Fruit fly (Drosophila melanogaster) whole organism, embryonic: ENCODE data around the gene IM33.
A peak's percentile ranks its signal among the peaks of the same experiment; 100 is the strongest.

ENCODE experiments used
- Antp ChIP-seq: fragments of 200-800 bp; sonication (Bioruptor generic); optimal IDR thresholded peaks from 3 replicates; lab custom pipeline; 2016; ENCODE audit warnings: missing biosample characterization, missing genetic modification characterization
- Asciz ChIP-seq: fragments of 200-800 bp; sonication (Bioruptor generic); optimal IDR thresholded peaks from 2 replicates; lab custom pipeline; 2017; ENCODE audit warnings: missing biosample characterization, mild to moderate bottlenecking, missing genetic modification characterization, missing genetic modification reagents
- Atf6 ChIP-seq: fragments of 200-800 bp; sonication (Bioruptor generic); IDR thresholded peaks from 2 replicates; pipeline ENCODE4 v1.3.6; 2022; ENCODE audit warnings: missing biosample characterization, missing genetic modification characterization
- CG10267 ChIP-seq: fragments of 200-800 bp; sonication (Bioruptor generic); optimal IDR thresholded peaks from 2 replicates; lab custom pipeline; 2018; ENCODE audit warnings: missing biosample characterization, mild to moderate bottlenecking, missing genetic modification characterization, moderate library complexity
- CG10543 ChIP-seq: fragments of 200-800 bp; sonication (Bioruptor generic); optimal IDR thresholded peaks from 3 replicates; lab custom pipeline; 2017; ENCODE audit warnings: missing biosample characterization, mild to moderate bottlenecking, missing genetic modification characterization, moderate library complexity
- CG11723 ChIP-seq: fragments of 200-800 bp; sonication (Bioruptor generic); optimal IDR thresholded peaks from 2 replicates; lab custom pipeline; 2017; ENCODE audit warnings: missing biosample characterization, mild to moderate bottlenecking, missing genetic modification characterization
- CG12104 ChIP-seq: fragments of 200-800 bp; sonication (Bioruptor generic); optimal IDR thresholded peaks from 3 replicates; lab custom pipeline; 2016; ENCODE audit warnings: missing biosample characterization, missing genetic modification characterization
- CG14965 ChIP-seq: fragments of 200-800 bp; sonication (Bioruptor generic); optimal IDR thresholded peaks from 2 replicates; lab custom pipeline; 2016; ENCODE audit warnings: missing biosample characterization, missing genetic modification characterization, borderline replicate concordance
- CG15696 ChIP-seq: fragments of 200-800 bp; sonication (Bioruptor generic); optimal IDR thresholded peaks from 2 replicates; lab custom pipeline; 2019; ENCODE audit warnings: missing biosample characterization, mild to moderate bottlenecking, missing genetic modification characterization, moderate library complexity
- CG1602 ChIP-seq: fragments of 200-800 bp; sonication (Bioruptor generic); optimal IDR thresholded peaks from 3 replicates; lab custom pipeline; 2016; ENCODE audit warnings: missing biosample characterization, missing genetic modification characterization
- CG17361 ChIP-seq: fragments of 200-800 bp; sonication (Bioruptor generic); IDR thresholded peaks from 3 replicates; pipeline ENCODE4 v1.3.6; 2022; ENCODE audit warnings: missing biosample characterization, missing genetic modification characterization
- CG17829 ChIP-seq: fragments of 200-800 bp; optimal IDR thresholded peaks from 2 replicates; lab custom pipeline; 2019; ENCODE audit warnings: missing biosample characterization, mild to moderate bottlenecking, missing genetic modification characterization, moderate library complexity
- CG1792 ChIP-seq: fragments of 200-800 bp; sonication (Bioruptor generic); optimal IDR thresholded peaks from 2 replicates; lab custom pipeline; 2016; ENCODE audit warnings: missing biosample characterization, missing genetic modification characterization
- CG18599 ChIP-seq: fragments of 200-800 bp; sonication (Bioruptor generic); optimal IDR thresholded peaks from 3 replicates; lab custom pipeline; 2017; ENCODE audit warnings: missing biosample characterization, missing genetic modification characterization, mild to moderate bottlenecking, moderate library complexity, missing genetic modification reagents
- CG34376 ChIP-seq: fragments of 200-800 bp; sonication (Bioruptor generic); optimal IDR thresholded peaks from 2 replicates; lab custom pipeline; 2018; ENCODE audit warnings: missing biosample characterization, mild to moderate bottlenecking, missing genetic modification characterization
- CG4424 ChIP-seq: fragments of 200-800 bp; sonication (Bioruptor generic); optimal IDR thresholded peaks from 3 replicates; lab custom pipeline; 2016; ENCODE audit warnings: missing biosample characterization, missing genetic modification characterization
- CG6254 ChIP-seq: fragments of 200-800 bp; sonication (Bioruptor generic); optimal IDR thresholded peaks from 3 replicates; lab custom pipeline; 2017; ENCODE audit warnings: mild to moderate bottlenecking, missing biosample characterization, missing genetic modification reagents, missing genetic modification characterization
- CG6683 ChIP-seq: fragments of 200-800 bp; sonication (Bioruptor generic); optimal IDR thresholded peaks from 2 replicates; lab custom pipeline; 2017; ENCODE audit warnings: missing biosample characterization, mild to moderate bottlenecking, missing genetic modification characterization, missing genetic modification reagents
- CG8290 ChIP-seq, 3 experiments: fragments of 200-800 bp; sonication (Bioruptor generic); optimal IDR thresholded peaks; 2 replicates each; lab custom pipeline; 2016 to 2019; ENCODE audit warnings: missing biosample characterization in 3 of 3, missing genetic modification characterization in 3 of 3, mild to moderate bottlenecking in 2 of 3, moderate library complexity in 1 of 3
- CG8478 ChIP-seq: fragments of >200 bp; optimal IDR thresholded peaks from 2 replicates; lab custom pipeline; 2018
- CG9797 ChIP-seq: fragments of 200-800 bp; sonication (Bioruptor generic); optimal IDR thresholded peaks from 3 replicates; lab custom pipeline; 2018; ENCODE audit warnings: missing biosample characterization, mild to moderate bottlenecking, missing genetic modification characterization
- Deaf1 ChIP-seq: fragments of 200-800 bp; optimal IDR thresholded peaks from 3 replicates; lab custom pipeline; 2019; ENCODE audit warnings: missing biosample characterization, mild to moderate bottlenecking, missing genetic modification characterization, moderate library complexity
- HHEX ChIP-seq: fragments of 200-800 bp; sonication (Bioruptor generic); optimal IDR thresholded peaks from 3 replicates; lab custom pipeline; 2017; ENCODE audit warnings: missing biosample characterization, mild to moderate bottlenecking, missing genetic modification characterization, missing genetic modification reagents
- HmgZ ChIP-seq: fragments of 200-800 bp; sonication (Bioruptor generic); optimal IDR thresholded peaks from 2 replicates; lab custom pipeline; 2018; ENCODE audit warnings: missing biosample characterization, mild to moderate bottlenecking, missing genetic modification characterization
- Hmr ChIP-seq: fragments of 200-800 bp; sonication (Bioruptor generic); optimal IDR thresholded peaks from 3 replicates; lab custom pipeline; 2017; ENCODE audit warnings: mild to moderate bottlenecking, missing biosample characterization, missing genetic modification reagents, missing genetic modification characterization
- Hr3 ChIP-seq: fragments of 200-800 bp; sonication (Bioruptor generic); optimal IDR thresholded peaks from 3 replicates; lab custom pipeline; 2016; ENCODE audit warnings: missing biosample characterization, missing genetic modification characterization
- Hr78 ChIP-seq, 2 experiments: fragments of 200-800 bp in 1 of 2; fragments of >200 bp in 1 of 2; sonication (Bioruptor generic) in 1 of 2; optimal IDR thresholded peaks; 2 replicates each; lab custom pipeline; 2017 to 2019; ENCODE audit warnings: missing biosample characterization in 2 of 2, missing genetic modification characterization in 2 of 2, mild to moderate bottlenecking in 1 of 2, moderate library complexity in 1 of 2
- NC2α ChIP-seq: fragments of 200-800 bp; sonication (Bioruptor generic); optimal IDR thresholded peaks from 2 replicates; lab custom pipeline; 2016; ENCODE audit warnings: missing biosample characterization, missing genetic modification characterization
- Six4 ChIP-seq: fragments of 200-800 bp; sonication (Bioruptor generic); optimal IDR thresholded peaks from 2 replicates; lab custom pipeline; 2016; ENCODE audit warnings: missing biosample characterization, missing genetic modification characterization
- Sox102F ChIP-seq: fragments of 200-800 bp; sonication (Bioruptor generic); optimal IDR thresholded peaks from 2 replicates; lab custom pipeline; 2018; ENCODE audit warnings: missing biosample characterization, mild to moderate bottlenecking, missing genetic modification characterization, moderate library complexity
- Vsx1 ChIP-seq: fragments of 200-800 bp; sonication (Bioruptor generic); optimal IDR thresholded peaks from 2 replicates; lab custom pipeline; 2017; ENCODE audit warnings: missing biosample characterization, mild to moderate bottlenecking, missing genetic modification characterization, missing genetic modification reagents
- bab2 ChIP-seq: fragments of 200-800 bp; sonication (Bioruptor generic); optimal IDR thresholded peaks from 2 replicates; lab custom pipeline; 2016; ENCODE audit warnings: missing biosample characterization, missing genetic modification characterization
- cwo ChIP-seq: fragments of 200-800 bp; sonication (Bioruptor generic); optimal IDR thresholded peaks from 3 replicates; lab custom pipeline; 2017; ENCODE audit warnings: missing biosample characterization, missing genetic modification characterization, mild to moderate bottlenecking, moderate library complexity, missing genetic modification reagents
- danr ChIP-seq: fragments of 200-800 bp; sonication (Bioruptor generic); IDR thresholded peaks from 2 replicates; pipeline ENCODE4 v1.3.6; 2022; ENCODE audit warnings: missing biosample characterization, missing genetic modification characterization
- dpn ChIP-seq, 2 experiments: fragments of 200-800 bp; sonication (Bioruptor generic); optimal IDR thresholded peaks; 3 replicates each; lab custom pipeline; 2016; ENCODE audit warnings: missing biosample characterization in 2 of 2, missing genetic modification characterization in 2 of 2
- gce ChIP-seq: fragments of 200-800 bp; sonication (Bioruptor generic); IDR thresholded peaks from 3 replicates; pipeline ENCODE4 v1.3.6; 2022; ENCODE audit warnings: missing biosample characterization, missing genetic modification characterization
- her ChIP-seq: fragments of 200-800 bp; sonication (Bioruptor generic); optimal IDR thresholded peaks from 2 replicates; lab custom pipeline; 2016; ENCODE audit warnings: missing biosample characterization, missing genetic modification characterization
- lbe ChIP-seq: fragments of 200-800 bp; sonication (Bioruptor generic); optimal IDR thresholded peaks from 2 replicates; lab custom pipeline; 2016; ENCODE audit warnings: missing biosample characterization, mild to moderate bottlenecking, missing genetic modification characterization
- maf-S ChIP-seq: fragments of 200-800 bp; sonication (Bioruptor generic); optimal IDR thresholded peaks from 2 replicates; lab custom pipeline; 2016; ENCODE audit warnings: missing biosample characterization, missing genetic modification characterization
- nerfin-2 ChIP-seq: fragments of 200-800 bp; sonication (Bioruptor generic); IDR thresholded peaks from 2 replicates; pipeline ENCODE4 v1.3.6; 2022; ENCODE audit warnings: missing biosample characterization, missing genetic modification characterization; ENCODE audit not compliant: partially characterized antibody
- pita ChIP-seq: fragments of 200-800 bp; sonication (Bioruptor generic); optimal IDR thresholded peaks from 2 replicates; lab custom pipeline; 2017; ENCODE audit warnings: missing biosample characterization, mild to moderate bottlenecking, missing genetic modification characterization
- pzg ChIP-seq: fragments of 200-800 bp; sonication (Bioruptor generic); optimal IDR thresholded peaks from 3 replicates; lab custom pipeline; 2018; ENCODE audit warnings: missing biosample characterization, mild to moderate bottlenecking, missing genetic modification characterization, moderate library complexity
- salm ChIP-seq: fragments of 200-800 bp; sonication (Bioruptor generic); optimal IDR thresholded peaks from 2 replicates; lab custom pipeline; 2018; ENCODE audit warnings: missing biosample characterization, mild to moderate bottlenecking, missing genetic modification characterization
- seq ChIP-seq: fragments of 200-800 bp; sonication (Bioruptor generic); IDR thresholded peaks from 2 replicates; pipeline ENCODE4 v1.3.6; 2022; ENCODE audit warnings: missing biosample characterization, missing genetic modification characterization
- slbo ChIP-seq: fragments of 200-800 bp; sonication (Bioruptor generic); IDR thresholded peaks from 2 replicates; pipeline ENCODE4 v1.3.6; 2022; ENCODE audit warnings: missing biosample characterization, missing genetic modification characterization
- ssp ChIP-seq: fragments of 200-800 bp; sonication (Bioruptor generic); IDR thresholded peaks from 2 replicates; pipeline ENCODE4 v1.3.6; 2022; ENCODE audit warnings: missing biosample characterization, missing genetic modification characterization
- tin ChIP-seq: fragments of 200-800 bp; sonication (Bioruptor generic); optimal IDR thresholded peaks from 3 replicates; lab custom pipeline; 2016; ENCODE audit warnings: missing biosample characterization, missing genetic modification characterization
- vnd ChIP-seq: fragments of 200-800 bp; sonication (Bioruptor generic); IDR thresholded peaks from 3 replicates; pipeline ENCODE4 v1.3.6; 2022; ENCODE audit warnings: missing biosample characterization, missing genetic modification characterization; ENCODE audit not compliant: partially characterized antibody

Gene IM33

dm6 chr2L:3706963-3707362 is 10.5 kb upstream of the IM33 start, which contains the start of gene CG31777:
Gene CG31777, minus strand, starts transcription at chr2L:3707063.
- TF ChIP-seq CG1602 (GFP tag; lab: Kevin White, UChicago) = no peak
- TF ChIP-seq CG15696 = no peak
- no peak for TF ChIP-seq dpn (GFP tag; optimal IDR thresholded peaks at IDR 0.05; lab: Kevin White, UChicago)
- peak; percentile 34 for TF ChIP-seq Deaf1 (tag; lab: Kevin White, UChicago)
- 0 out of 3 replicates have a peak, but pooled peaks have one; percentile 8 for TF ChIP-seq vnd (GFP tag; lab: Robert Waterston, UW)

dm6 chr2L:3705438-3705921 is 9.0 kb upstream of the IM33 start, which contains the start of gene CG31778:
Gene CG31778, minus strand, starts transcription at chr2L:3705488.
- TF ChIP-seq bab2 (GFP tag; lab: Kevin White, UChicago) (no peak), CG1792 (GFP tag; lab: Kevin White, UChicago) (no peak), NC2α (GFP tag; lab: Kevin White, UChicago) (no peak), CG12104 (no peak), salm (tag; lab: Kevin White, UChicago) (no peak), CG9797 (GFP tag; lab: Kevin White, UChicago) (no peak), Hmr (GFP tag; lab: Kevin White, UChicago) (peak; percentile 12), ssp (GFP tag; lab: Robert Waterston, UW) (no peak), CG14965 (GFP tag; lab: Kevin White, UChicago) (no peak), danr (peak; percentile 22; the same call in 1 of the 2 replicates), CG4424 (GFP tag; lab: Kevin White, UChicago) (no peak), Antp (GFP tag; lab: Kevin White, UChicago) (no peak), Hr78 (GFP tag; optimal IDR thresholded peaks at IDR 0.05; lab: Kevin White, UChicago) (no peak), Six4 (GFP tag; lab: Kevin White, UChicago) (no peak), CG11723 (GFP tag; lab: Kevin White, UChicago) (no peak), Hr3 (no peak), pzg (GFP tag; lab: Kevin White, UChicago) (no peak), CG10267 (no peak), slbo (peak; percentile 30; the same call in 1 of the 2 replicates), lbe (peak; percentile 84), pita (GFP tag; lab: Kevin White, UChicago) (no peak), Asciz (GFP tag; lab: Kevin White, UChicago) (no peak), CG10543 (GFP tag; lab: Kevin White, UChicago) (peak; percentile 0), seq (GFP tag; lab: Robert Waterston, UW) (no peak), maf-S (GFP tag; lab: Kevin White, UChicago) (no peak), HHEX (GFP tag; lab: Kevin White, UChicago) (no peak), Vsx1 (GFP tag; lab: Kevin White, UChicago) (no peak), CG17361 (no peak), CG6254 (no peak), CG8478 (no peak), Atf6 (GFP tag; lab: Robert Waterston, UW) (peak; percentile 44; the same call in 1 of the 2 replicates), CG34376 (GFP tag; lab: Kevin White, UChicago) (peak; percentile 55), nerfin-2 (GFP tag; lab: Robert Waterston, UW) (no peak), CG17829 (tag; lab: Kevin White, UChicago) (no peak), CG8290 (GFP tag; optimal IDR thresholded peaks at IDR 0.05; lab: Kevin White, UChicago) (no peak), CG8290 (tag; optimal IDR thresholded peaks at IDR 0.05; lab: Kevin White, UChicago) (peak in 1 of 2 experiments; percentile 36), tin (GFP tag; lab: Kevin White, UChicago) (no peak), HmgZ (tag; lab: Kevin White, UChicago) (no peak), her (no peak), CG18599 (GFP tag; lab: Kevin White, UChicago) (peak; percentile 60), gce (GFP tag; lab: Robert Waterston, UW) (no peak), Sox102F (no peak), CG6683 (no peak), cwo (peak; percentile 25), CG1602 (GFP tag; lab: Kevin White, UChicago) (no peak)
